Worm (Caenorhabditis elegans): ENCODE data around the gene R05G9.1.

The R05G9.1 gene

ce11 chrII:6528629-6529028 lies 25.7 kb downstream of the R05G9.1 start, which contains the start of gene C56E6.4:
C56E6.4 (minus strand) TSS chrII:6528729.
- no peak for TF ChIP-seq unc-62 (GFP tag; optimal IDR thresholded peaks at IDR 0.05)

- no peak for TF ChIP-seq unc-62 (GFP tag; optimal IDR thresholded peaks at IDR 0.05)
These were observed 28.6 kb downstream of the R05G9.1 start, which contains the start of gene abch-1 for ce11 chrII:6531527-6531926. abch-1 (minus strand) TSS chrII:6531627.

ce11 chrII:6531940-6532339 lies 29.0 kb downstream of the R05G9.1 start, which contains the start of gene abcx-1:
abcx-1 (plus strand) TSS chrII:6532163.
- TF ChIP-seq unc-62 (GFP tag; optimal IDR thresholded peaks at IDR 0.05), result no peak

- no peak for TF ChIP-seq unc-62 (GFP tag; optimal IDR thresholded peaks at IDR 0.05)
These were observed 33.0 kb downstream of the R05G9.1 start, which contains the start of gene utp-20 for ce11 chrII:6535957-6536424. utp-20 (plus strand) TSS chrII:6536374.

ce11 chrII:6544842-6545410 lies 42.0 kb downstream of the R05G9.1 start, which contains the start of gene lron-15:
lron-15 (minus strand) TSS chrII:6544892.
- no peak for TF ChIP-seq unc-62 (GFP tag; optimal IDR thresholded peaks at IDR 0.05)
